Fruit fly (Drosophila melanogaster) whole organism, embryonic: ENCODE results near the gene Obp73a.

Experiments used
- Atf-2 ChIP-seq: fragments of 200-800 bp; sonication (Bioruptor generic); optimal IDR thresholded peaks from 2 replicates; lab custom pipeline; 2016; ENCODE audit warnings: missing biosample characterization, missing genetic modification characterization
- BEAF-32 ChIP-seq: fragments of 200-800 bp; sonication (Bioruptor generic); optimal IDR thresholded peaks from 3 replicates; lab custom pipeline; 2017; ENCODE audit warnings: missing biosample characterization, missing genetic modification characterization, mild to moderate bottlenecking, moderate library complexity, missing genetic modification reagents
- CG10431 ChIP-seq: fragments of 200-800 bp; sonication (Bioruptor generic); optimal IDR thresholded peaks from 3 replicates; lab custom pipeline; 2018; ENCODE audit warnings: missing biosample characterization, mild to moderate bottlenecking, missing genetic modification characterization
- CG11456 ChIP-seq: fragments of 200-800 bp; sonication (Bioruptor generic); IDR thresholded peaks from 3 replicates; pipeline ENCODE4 v1.3.6; 2022; ENCODE audit warnings: missing biosample characterization, missing genetic modification characterization
- CG13123 ChIP-seq: fragments of 200-800 bp; sonication (Bioruptor generic); optimal IDR thresholded peaks from 2 replicates; lab custom pipeline; 2016; ENCODE audit warnings: missing biosample characterization, missing genetic modification characterization
- CG17186 ChIP-seq: fragments of 200-800 bp; sonication (Bioruptor generic); optimal IDR thresholded peaks from 3 replicates; lab custom pipeline; 2017; ENCODE audit warnings: missing biosample characterization, missing genetic modification reagents, missing genetic modification characterization
- CG2202 ChIP-seq: fragments of 200-800 bp; sonication (Bioruptor generic); optimal IDR thresholded peaks from 2 replicates; lab custom pipeline; 2018; ENCODE audit warnings: missing biosample characterization, mild to moderate bottlenecking, missing genetic modification characterization
- CG2678 ChIP-seq: fragments of 200-800 bp; sonication (Bioruptor generic); optimal IDR thresholded peaks from 3 replicates; lab custom pipeline; 2019; ENCODE audit warnings: missing biosample characterization, mild to moderate bottlenecking, missing genetic modification characterization, moderate library complexity
- CG4404 ChIP-seq: fragments of 200-800 bp; sonication (Bioruptor generic); IDR thresholded peaks from 2 replicates; pipeline ENCODE4 v1.3.6; 2022; ENCODE audit warnings: missing biosample characterization, missing genetic modification characterization
- CG4730 ChIP-seq: fragments of 200-800 bp; sonication (Bioruptor generic); IDR thresholded peaks from 2 replicates; pipeline ENCODE4 v1.3.6; 2022; ENCODE audit warnings: missing biosample characterization, missing genetic modification characterization
- CHES-1-like ChIP-seq: fragments of 200-800 bp; sonication (Bioruptor generic); optimal IDR thresholded peaks from 2 replicates; lab custom pipeline; 2016; ENCODE audit warnings: missing biosample characterization, missing genetic modification characterization
- D19A ChIP-seq: fragments of 200-800 bp; optimal IDR thresholded peaks from 3 replicates; lab custom pipeline; 2019; ENCODE audit warnings: missing biosample characterization, mild to moderate bottlenecking, missing genetic modification characterization, moderate library complexity
- Dref ChIP-seq: fragments of 200-800 bp; sonication (Bioruptor generic); IDR thresholded peaks from 2 replicates; pipeline ENCODE4 v1.3.6; 2022; ENCODE audit warnings: missing biosample characterization, missing genetic modification characterization
- E2f1 ChIP-seq: fragments of 200-800 bp; sonication (Bioruptor generic); IDR thresholded peaks from 2 replicates; pipeline ENCODE4 v1.3.6; 2022; ENCODE audit warnings: missing biosample characterization, missing genetic modification characterization
- Eip74EF ChIP-seq, 2 experiments: fragments of 200-800 bp in 1 of 2; fragments of >200 bp in 1 of 2; sonication (Bioruptor generic) in 1 of 2; optimal IDR thresholded peaks; 2 replicates each; lab custom pipeline; 2017 to 2019; ENCODE audit warnings: missing biosample characterization in 2 of 2, missing genetic modification characterization in 2 of 2, mild to moderate bottlenecking in 1 of 2, moderate library complexity in 1 of 2
- Ets65A ChIP-seq: fragments of 200-800 bp; sonication (Bioruptor generic); peaks from one replicate; lab custom pipeline; 2016; ENCODE audit warnings: missing biosample characterization, missing genetic modification characterization
- Ets97D ChIP-seq: fragments of 200-800 bp; sonication (Bioruptor generic); optimal IDR thresholded peaks from 3 replicates; lab custom pipeline; 2016; ENCODE audit warnings: missing biosample characterization, missing genetic modification characterization
- Gug ChIP-seq: fragments of 200-800 bp; sonication (Bioruptor generic); IDR thresholded peaks from 4 replicates; pipeline ENCODE4 v1.3.6; 2022; ENCODE audit warnings: missing biosample characterization, missing genetic modification characterization
- HmgZ ChIP-seq: fragments of 200-800 bp; sonication (Bioruptor generic); optimal IDR thresholded peaks from 2 replicates; lab custom pipeline; 2018; ENCODE audit warnings: missing biosample characterization, mild to moderate bottlenecking, missing genetic modification characterization
- MTF-1 ChIP-seq: fragments of 200-800 bp; sonication (Bioruptor generic); optimal IDR thresholded peaks from 2 replicates; lab custom pipeline; 2018; ENCODE audit warnings: missing biosample characterization, mild to moderate bottlenecking, missing genetic modification characterization, borderline replicate concordance
- NC2α ChIP-seq: fragments of 200-800 bp; sonication (Bioruptor generic); optimal IDR thresholded peaks from 2 replicates; lab custom pipeline; 2016; ENCODE audit warnings: missing biosample characterization, missing genetic modification characterization
- Pdp1 ChIP-seq, 2 experiments: fragments of 200-800 bp; sonication (Bioruptor generic); optimal IDR thresholded peaks; 3 replicates each; lab custom pipeline; 2016; ENCODE audit warnings: missing biosample characterization in 2 of 2, missing genetic modification characterization in 2 of 2, mild to moderate bottlenecking in 1 of 2, moderate library complexity in 1 of 2
- Side ChIP-seq: fragments of 200-800 bp; sonication (Bioruptor generic); optimal IDR thresholded peaks from 2 replicates; lab custom pipeline; 2016; ENCODE audit warnings: missing biosample characterization, missing genetic modification characterization
- YL-1 ChIP-seq: fragments of 200-800 bp; sonication (Bioruptor generic); optimal IDR thresholded peaks from 3 replicates; lab custom pipeline; 2017; ENCODE audit warnings: missing biosample characterization, mild to moderate bottlenecking, missing genetic modification characterization
- ab ChIP-seq: fragments of 200-800 bp; sonication (Bioruptor generic); optimal IDR thresholded peaks from 2 replicates; lab custom pipeline; 2016; ENCODE audit warnings: missing biosample characterization, missing genetic modification characterization
- amos ChIP-seq: fragments of 200-800 bp; sonication (Bioruptor generic); IDR thresholded peaks from 2 replicates; pipeline ENCODE4 v1.3.6; 2022; ENCODE audit warnings: missing biosample characterization, missing genetic modification characterization; ENCODE audit not compliant: partially characterized antibody
- ap ChIP-seq: fragments of 200-800 bp; sonication (Bioruptor generic); IDR thresholded peaks from 2 replicates; pipeline ENCODE4 v1.3.6; 2022; ENCODE audit warnings: missing biosample characterization, missing genetic modification characterization
- ara ChIP-seq: fragments of 200-800 bp; sonication (Bioruptor generic); IDR thresholded peaks from 2 replicates; pipeline ENCODE4 v1.3.6; 2022; ENCODE audit warnings: missing biosample characterization, missing genetic modification characterization
- bowl ChIP-seq: fragments of 200-800 bp; sonication (Bioruptor generic); IDR thresholded peaks from 2 replicates; pipeline ENCODE4 v1.3.6; 2022; ENCODE audit warnings: missing biosample characterization, missing genetic modification characterization
- dati ChIP-seq: fragments of 200-800 bp; sonication (Bioruptor generic); IDR thresholded peaks from 2 replicates; pipeline ENCODE4 v1.3.6; 2022; ENCODE audit warnings: missing biosample characterization, missing genetic modification characterization
- ewg ChIP-seq: fragments of 200-800 bp; sonication (Bioruptor generic); optimal IDR thresholded peaks from 3 replicates; lab custom pipeline; 2017; ENCODE audit warnings: mild to moderate bottlenecking, missing biosample characterization, missing genetic modification reagents, missing genetic modification characterization
- ftz-f1 ChIP-seq: fragments of 200-800 bp; sonication (Bioruptor generic); optimal IDR thresholded peaks from 2 replicates; lab custom pipeline; 2016; ENCODE audit warnings: missing biosample characterization, missing genetic modification characterization
- fu2 ChIP-seq: fragments of 200-800 bp; sonication (Bioruptor generic); optimal IDR thresholded peaks from 2 replicates; lab custom pipeline; 2016; ENCODE audit warnings: missing biosample characterization, missing genetic modification characterization
- gem ChIP-seq: fragments of 200-800 bp; sonication (Bioruptor generic); optimal IDR thresholded peaks from 2 replicates; lab custom pipeline; 2019; ENCODE audit warnings: missing biosample characterization, mild to moderate bottlenecking, missing genetic modification characterization, moderate library complexity
- gsb ChIP-seq: fragments of 200-800 bp; sonication (Bioruptor generic); IDR thresholded peaks from 2 replicates; pipeline ENCODE4 v1.3.6; 2022; ENCODE audit warnings: missing biosample characterization, missing genetic modification characterization
- hb ChIP-seq: fragments of 200-800 bp; sonication (Bioruptor generic); IDR thresholded peaks from 3 replicates; pipeline ENCODE4 v1.3.6; 2022; ENCODE audit warnings: missing biosample characterization, missing genetic modification characterization; ENCODE audit not compliant: partially characterized antibody
- her ChIP-seq: fragments of 200-800 bp; sonication (Bioruptor generic); optimal IDR thresholded peaks from 2 replicates; lab custom pipeline; 2016; ENCODE audit warnings: missing biosample characterization, missing genetic modification characterization
- hkb ChIP-seq, 2 experiments: fragments of 200-800 bp in 1 of 2; fragments of >200 bp in 1 of 2; sonication (Bioruptor generic) in 1 of 2; IDR thresholded peaks in 1 of 2; optimal IDR thresholded peaks in 1 of 2; 2 replicates each; pipeline versions ENCODE4 v1.3.6 to Lab custom; 2017 to 2022; ENCODE audit warnings: missing biosample characterization in 1 of 2, missing genetic modification characterization in 1 of 2
- prd ChIP-seq, 3 experiments: fragments of >200 bp in 2 of 3; fragments of 200-800 bp in 1 of 3; sonication (Bioruptor generic) in 1 of 3; optimal IDR thresholded peaks in 2 of 3; IDR thresholded peaks in 1 of 3; 2 replicates in 2 of 3; 3 replicates in 1 of 3; pipeline versions ENCODE4 v1.3.6 to Lab custom; 2017 to 2022; ENCODE audit warnings: missing biosample characterization in 1 of 3, missing genetic modification characterization in 1 of 3
- sc ChIP-seq, 3 experiments: fragments of >200 bp in 2 of 3; fragments of 200-800 bp in 1 of 3; sonication (Bioruptor generic) in 1 of 3; optimal IDR thresholded peaks; 2 replicates in 2 of 3; 3 replicates in 1 of 3; lab custom pipeline; 2017; ENCODE audit warnings: mild to moderate bottlenecking in 1 of 3, missing biosample characterization in 1 of 3, missing genetic modification characterization in 1 of 3, missing genetic modification reagents in 1 of 3
- sna ChIP-seq: fragments of 200-800 bp; sonication (Bioruptor generic); IDR thresholded peaks from 2 replicates; pipeline ENCODE4 v1.3.6; 2022; ENCODE audit warnings: missing biosample characterization, missing genetic modification characterization; ENCODE audit not compliant: partially characterized antibody
- ssp ChIP-seq: fragments of 200-800 bp; sonication (Bioruptor generic); IDR thresholded peaks from 2 replicates; pipeline ENCODE4 v1.3.6; 2022; ENCODE audit warnings: missing biosample characterization, missing genetic modification characterization
- unc-4 ChIP-seq: fragments of 200-800 bp; sonication (Bioruptor generic); IDR thresholded peaks from 2 replicates; pipeline ENCODE4 v1.3.6; 2022; ENCODE audit warnings: missing biosample characterization, missing genetic modification characterization; ENCODE audit not compliant: partially characterized antibody
- wdn ChIP-seq: fragments of 200-800 bp; sonication (Bioruptor generic); IDR thresholded peaks from 2 replicates; pipeline ENCODE4 v1.3.6; 2022; ENCODE audit warnings: missing biosample characterization, missing genetic modification characterization
- yki ChIP-seq: fragments of >200 bp; optimal IDR thresholded peaks from 3 replicates; lab custom pipeline; 2018
- zen ChIP-seq: fragments of 200-800 bp; sonication (Bioruptor generic); optimal IDR thresholded peaks from 3 replicates; lab custom pipeline; 2018; ENCODE audit warnings: missing biosample characterization, mild to moderate bottlenecking, missing genetic modification characterization, moderate library complexity
- zen2 ChIP-seq: fragments of 200-800 bp; sonication (Bioruptor generic); IDR thresholded peaks from 3 replicates; pipeline ENCODE4 v1.3.6; 2022; ENCODE audit warnings: missing biosample characterization, missing genetic modification characterization; ENCODE audit not compliant: partially characterized antibody

The Obp73a gene

DNA sequence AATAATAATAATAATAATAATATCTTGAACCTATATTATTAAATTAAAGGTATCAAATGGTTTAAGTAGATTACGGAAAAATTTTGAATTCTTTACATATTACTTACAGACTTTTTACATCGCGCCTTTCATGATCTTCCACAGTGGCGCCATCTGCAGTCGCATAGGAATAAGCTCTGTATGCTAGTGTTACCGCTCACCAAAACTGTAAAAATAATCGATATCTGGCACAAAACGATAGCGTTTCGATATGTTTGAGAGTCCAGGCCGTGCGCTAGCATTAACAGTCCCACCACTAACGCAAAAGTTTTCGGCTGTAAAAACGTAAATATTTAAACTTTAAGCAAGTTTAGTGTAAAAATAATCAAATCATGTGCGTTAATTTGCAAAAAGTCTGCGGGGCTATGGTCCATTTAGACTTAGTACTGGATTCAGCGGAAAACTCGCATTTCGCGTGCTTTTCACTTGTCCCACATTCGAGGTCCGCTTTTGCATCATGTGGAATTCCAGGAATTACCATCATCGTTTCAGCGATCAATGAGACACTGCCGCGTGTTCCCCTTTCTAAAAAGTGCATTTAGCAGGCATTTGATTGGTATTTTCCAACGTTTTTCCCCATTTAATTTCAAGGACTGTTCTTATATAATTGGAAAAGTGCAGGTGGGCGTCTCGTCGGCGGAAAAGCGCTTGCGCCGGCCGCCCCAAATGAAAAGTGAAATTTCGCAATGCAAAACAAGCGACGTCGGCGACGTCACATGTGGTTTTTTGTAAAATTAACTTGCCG is 11.2 kb downstream of the Obp73a start (continued):
- TF ChIP-seq bowl (GFP tag; lab: Robert Waterston, UW), result no peak
- TF ChIP-seq zen2, result peak; percentile 91
- peak; percentile 92 for TF ChIP-seq Ets65A (GFP tag; lab: Kevin White, UChicago)
- TF ChIP-seq D19A (tag; lab: Kevin White, UChicago), result peak; percentile 15
- no peak for TF ChIP-seq dati (GFP tag; lab: Robert Waterston, UW)
- TF ChIP-seq hkb (optimal IDR thresholded peaks at IDR 0.05; lab: Kevin White, UChicago), result no peak
- TF ChIP-seq hkb (GFP tag; IDR thresholded peaks at IDR 0.05; lab: Robert Waterston, UW), result peak; percentile 35; the same call in 1 of the 2 replicates
- no peak for TF ChIP-seq ab (GFP tag; lab: Kevin White, UChicago)
- no peak for TF ChIP-seq fu2 (GFP tag; lab: Kevin White, UChicago)
- TF ChIP-seq NC2α (GFP tag; lab: Kevin White, UChicago), result no peak
- peak; percentile 69 for TF ChIP-seq HmgZ (tag; lab: Kevin White, UChicago)
- peak; percentile 71; the same call in 1 of the 3 replicates for TF ChIP-seq hb (GFP tag; lab: Robert Waterston, UW)
- no peak for TF ChIP-seq Gug (GFP tag; lab: Robert Waterston, UW)
- no peak for TF ChIP-seq ap (GFP tag; lab: Robert Waterston, UW)
- TF ChIP-seq MTF-1 (GFP tag; lab: Kevin White, UChicago), result no peak
- peak; percentile 80; the same call in 1 of the 2 replicates for TF ChIP-seq sna
- TF ChIP-seq Atf-2 (GFP tag; lab: Kevin White, UChicago), result no peak
- no peak for TF ChIP-seq Side (GFP tag; lab: Kevin White, UChicago)
- peak; percentile 51 for TF ChIP-seq ewg (GFP tag; lab: Kevin White, UChicago)
- TF ChIP-seq ara, result no peak
- peak; percentile 5 for TF ChIP-seq CG2678 (tag; lab: Kevin White, UChicago)
- no peak for TF ChIP-seq Eip74EF (GFP tag; optimal IDR thresholded peaks at IDR 0.05; lab: Kevin White, UChicago)
- TF ChIP-seq unc-4 (GFP tag; lab: Robert Waterston, UW), result peak; percentile 91
- TF ChIP-seq CG4404 (GFP tag; lab: Robert Waterston, UW), result no peak
- peak; percentile 3 for TF ChIP-seq gem (tag; lab: Kevin White, UChicago)
- TF ChIP-seq Dref (GFP tag; lab: Robert Waterston, UW), result peak; percentile 90
- TF ChIP-seq CG10431, result no peak
- peak; percentile 90 for TF ChIP-seq BEAF-32 (GFP tag; lab: Kevin White, UChicago)
- TF ChIP-seq YL-1 (GFP tag; lab: Kevin White, UChicago), result peak; percentile 52
- peak; percentile 95; the same call in 1 of the 2 replicates for TF ChIP-seq amos (GFP tag; lab: Robert Waterston, UW)
- no peak for TF ChIP-seq sc (optimal IDR thresholded peaks at IDR 0.05; lab: Kevin White, UChicago)
- TF ChIP-seq sc (GFP tag; optimal IDR thresholded peaks at IDR 0.05; lab: Kevin White, UChicago), result no peak
- TF ChIP-seq CG13123 (GFP tag; lab: Kevin White, UChicago), result no peak
- no peak for TF ChIP-seq CG2202 (tag; lab: Kevin White, UChicago)
- TF ChIP-seq zen (tag; lab: Kevin White, UChicago), result no peak
- peak; percentile 46; the same call in 2 of the 3 replicates for TF ChIP-seq CG11456
- no peak for TF ChIP-seq wdn
- TF ChIP-seq Ets97D (GFP tag; lab: Kevin White, UChicago), result peak; percentile 80
- no peak for TF ChIP-seq prd (optimal IDR thresholded peaks at IDR 0.05; lab: Kevin White, UChicago)
- no peak for TF ChIP-seq prd (GFP tag; IDR thresholded peaks at IDR 0.05; lab: Robert Waterston, UW)
- peak; percentile 32 for TF ChIP-seq her (GFP tag; lab: Kevin White, UChicago)
- no peak for TF ChIP-seq yki (lab: Kevin White, UChicago)
- TF ChIP-seq ssp (GFP tag; lab: Robert Waterston, UW), result no peak
- peak; percentile 16 for TF ChIP-seq CHES-1-like (GFP tag; lab: Kevin White, UChicago)
- TF ChIP-seq gsb (GFP tag; lab: Robert Waterston, UW), result no peak
- peak; percentile 73 for TF ChIP-seq CG17186 (GFP tag; lab: Kevin White, UChicago)
- peak in 1 of 2 experiments; percentile 92 for TF ChIP-seq Pdp1 (GFP tag; optimal IDR thresholded peaks at IDR 0.05; lab: Kevin White, UChicago)
- no peak for TF ChIP-seq ftz-f1 (GFP tag; lab: Kevin White, UChicago)
- TF ChIP-seq CG4730 (GFP tag; lab: Robert Waterston, UW), result no peak
- peak; percentile 21; the same call in 1 of the 2 replicates for TF ChIP-seq E2f1
